Fruit fly (Drosophila melanogaster) whole organism, prepupa: Measurements from ENCODE around the gene CG31910.

Experiments
- CG1621 ChIP-seq: fragments of 200-800 bp; sonication (Bioruptor generic); optimal IDR thresholded peaks from 3 replicates; lab custom pipeline; 2018; ENCODE audit warnings: missing biosample characterization, mild to moderate bottlenecking, missing genetic modification characterization
- CG4318 ChIP-seq: fragments of 200-800 bp; sonication (Bioruptor generic); optimal IDR thresholded peaks from 3 replicates; lab custom pipeline; 2017; ENCODE audit warnings: missing biosample characterization, mild to moderate bottlenecking, missing genetic modification characterization
- CG8632 ChIP-seq: fragments of 200-800 bp; sonication (Bioruptor generic); optimal IDR thresholded peaks from 3 replicates; lab custom pipeline; 2016; ENCODE audit warnings: missing biosample characterization, missing genetic modification characterization
- Eip78C ChIP-seq: fragments of 200-800 bp; sonication (Bioruptor generic); peaks from one replicate; lab custom pipeline; 2016; ENCODE audit warnings: missing biosample characterization, missing genetic modification characterization
- Hr38 ChIP-seq: sonication (Bioruptor generic); optimal IDR thresholded peaks from 2 replicates; lab custom pipeline; 2016; ENCODE audit warnings: missing biosample characterization, missing genetic modification characterization
- OdsH ChIP-seq: fragments of 200-800 bp; sonication (Bioruptor generic); optimal IDR thresholded peaks from 3 replicates; lab custom pipeline; 2016; ENCODE audit warnings: missing biosample characterization, missing genetic modification characterization
- Sox102F ChIP-seq: fragments of 200-800 bp; sonication (Bioruptor generic); optimal IDR thresholded peaks from 2 replicates; lab custom pipeline; 2016; ENCODE audit warnings: missing biosample characterization, mild to moderate bottlenecking, missing genetic modification characterization
- pdm3 ChIP-seq: fragments of 200-800 bp; sonication (Bioruptor generic); optimal IDR thresholded peaks from 3 replicates; lab custom pipeline; 2016; ENCODE audit warnings: missing biosample characterization, missing genetic modification characterization
- topi ChIP-seq: fragments of 200-800 bp; sonication (Bioruptor generic); optimal IDR thresholded peaks from 3 replicates; lab custom pipeline; 2016; ENCODE audit warnings: missing biosample characterization, missing genetic modification characterization

dm6 chr2L:6723750-6724503, 21.5 kb downstream of the CG31910 start, which contains the start of gene Liprin-alpha:
- TF ChIP-seq CG1621 (no peak), Eip78C (GFP tag; lab: Kevin White, UChicago) (no peak), OdsH (GFP tag; lab: Kevin White, UChicago) (no peak), CG4318 (GFP tag; lab: Kevin White, UChicago) (no peak), pdm3 (GFP tag; lab: Kevin White, UChicago) (no peak), CG8632 (GFP tag; lab: Kevin White, UChicago) (no peak), Sox102F (GFP tag; lab: Kevin White, UChicago) (no peak), topi (GFP tag; lab: Kevin White, UChicago) (no peak), Hr38 (GFP tag; lab: Kevin White, UChicago) (no peak)
